Worm (Caenorhabditis elegans) whole organism, dauer: ENCODE data around the gene M01H9.5.

Experiments used
- unc-62 ChIP-seq: sonication (generic microtip); optimal IDR thresholded peaks from 2 replicates; lab custom pipeline; 2017; ENCODE audit warnings: missing biosample characterization, missing genetic modification reagents, missing genetic modification characterization

The M01H9.5 gene

DNA sequence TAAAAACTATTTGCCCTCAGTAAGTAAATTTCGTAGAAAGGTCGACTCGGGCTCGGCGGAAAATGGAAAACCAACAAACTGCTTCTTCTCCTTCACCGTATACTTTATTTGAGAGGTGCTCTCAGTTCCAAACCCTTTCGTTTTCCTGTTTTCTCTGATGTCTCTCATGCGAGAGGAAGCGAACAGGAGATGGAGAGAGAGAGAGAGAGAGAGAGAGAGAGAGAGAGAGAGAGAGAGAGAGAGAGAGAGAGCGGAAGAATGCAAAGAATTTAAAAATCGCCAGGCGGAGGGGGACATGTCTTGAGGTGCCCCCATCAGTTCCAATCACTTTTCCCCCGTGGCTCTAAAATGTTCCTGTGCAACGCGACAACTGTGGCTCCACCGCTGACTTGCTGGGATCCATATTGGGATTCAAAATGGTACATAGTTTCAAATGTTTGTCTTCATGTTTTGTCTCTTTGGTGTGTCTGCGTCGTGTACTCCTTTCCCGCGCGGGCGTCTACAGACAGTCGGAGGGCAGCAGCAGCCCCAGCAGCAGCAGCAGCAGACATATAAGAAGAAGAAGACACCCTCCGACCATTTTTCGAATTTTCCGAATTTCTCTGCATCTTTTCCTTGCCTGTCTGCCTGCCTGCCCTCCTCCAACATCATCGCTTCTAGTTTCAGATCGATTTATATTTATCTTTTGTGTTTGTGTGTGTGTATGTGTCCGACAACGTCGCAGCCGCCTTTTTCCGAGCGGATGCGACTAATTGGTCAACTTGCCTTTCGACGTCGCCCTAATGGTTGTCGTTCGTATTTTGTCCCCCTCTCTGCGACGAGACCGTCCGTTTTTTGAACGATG lies 10.7 kb upstream of the M01H9.5 start, which contains the start of gene R08C7.11:
R08C7.11 (minus strand) TSS at position 608 of the 844 bp plus-strand sequence.
- TF ChIP-seq unc-62 = no peak

DNA sequence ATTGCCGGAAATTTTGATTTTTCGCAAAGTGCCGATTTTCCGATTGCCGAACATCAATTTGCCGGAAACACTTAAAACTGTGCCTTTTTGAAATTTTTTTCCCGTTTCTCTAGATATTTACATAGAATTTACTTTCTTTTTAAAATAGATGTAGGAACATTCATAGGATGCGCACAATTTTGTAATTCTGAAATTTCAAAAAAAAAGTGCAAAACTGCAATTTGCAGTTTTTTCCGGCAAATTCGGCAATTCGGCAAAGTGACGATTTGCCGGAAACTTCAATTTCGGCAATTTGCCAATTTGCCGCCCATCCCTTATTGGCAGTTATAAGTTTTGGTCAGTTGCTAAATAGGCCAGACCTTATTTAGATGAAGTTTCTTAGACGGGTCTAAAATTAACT lies 8.6 kb upstream of the M01H9.5 start:
- no peak for TF ChIP-seq unc-62

ce11 chrIV:4459342-4459741 lies 5.9 kb upstream of the M01H9.5 start:
- TF ChIP-seq unc-62 = no peak

DNA sequence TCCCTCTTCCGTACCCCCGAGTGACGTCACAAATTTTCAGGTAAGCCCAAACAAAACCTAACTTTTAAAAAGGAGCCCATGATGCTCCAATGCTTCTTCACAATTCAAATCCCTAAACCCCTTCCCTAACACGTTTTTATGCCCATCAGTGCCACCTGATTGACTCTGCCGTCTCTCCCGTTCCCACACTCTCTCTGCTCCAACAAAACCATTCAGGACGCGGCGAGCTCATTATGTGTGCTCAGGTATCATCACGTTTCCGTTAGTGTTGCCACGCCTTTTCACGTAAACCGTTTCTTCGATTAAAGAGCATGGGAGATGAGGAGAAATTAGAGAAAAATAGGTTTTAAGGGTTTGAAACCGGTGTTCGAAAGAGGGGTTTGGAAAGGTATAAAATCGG lies 2.2 kb upstream of the M01H9.5 start, which contains the start of gene M01H9.2:
M01H9.2 (minus strand) TSS at position 101 of the 400 bp plus-strand sequence.
- no peak for TF ChIP-seq unc-62

- TF ChIP-seq unc-62 = no peak
These were observed 2.9 kb downstream of the M01H9.5 start for ce11 chrIV:4468046-4468727.

- TF ChIP-seq unc-62 = no peak
These were observed 3.8 kb downstream of the M01H9.5 start for ce11 chrIV:4469055-4469454.

DNA sequence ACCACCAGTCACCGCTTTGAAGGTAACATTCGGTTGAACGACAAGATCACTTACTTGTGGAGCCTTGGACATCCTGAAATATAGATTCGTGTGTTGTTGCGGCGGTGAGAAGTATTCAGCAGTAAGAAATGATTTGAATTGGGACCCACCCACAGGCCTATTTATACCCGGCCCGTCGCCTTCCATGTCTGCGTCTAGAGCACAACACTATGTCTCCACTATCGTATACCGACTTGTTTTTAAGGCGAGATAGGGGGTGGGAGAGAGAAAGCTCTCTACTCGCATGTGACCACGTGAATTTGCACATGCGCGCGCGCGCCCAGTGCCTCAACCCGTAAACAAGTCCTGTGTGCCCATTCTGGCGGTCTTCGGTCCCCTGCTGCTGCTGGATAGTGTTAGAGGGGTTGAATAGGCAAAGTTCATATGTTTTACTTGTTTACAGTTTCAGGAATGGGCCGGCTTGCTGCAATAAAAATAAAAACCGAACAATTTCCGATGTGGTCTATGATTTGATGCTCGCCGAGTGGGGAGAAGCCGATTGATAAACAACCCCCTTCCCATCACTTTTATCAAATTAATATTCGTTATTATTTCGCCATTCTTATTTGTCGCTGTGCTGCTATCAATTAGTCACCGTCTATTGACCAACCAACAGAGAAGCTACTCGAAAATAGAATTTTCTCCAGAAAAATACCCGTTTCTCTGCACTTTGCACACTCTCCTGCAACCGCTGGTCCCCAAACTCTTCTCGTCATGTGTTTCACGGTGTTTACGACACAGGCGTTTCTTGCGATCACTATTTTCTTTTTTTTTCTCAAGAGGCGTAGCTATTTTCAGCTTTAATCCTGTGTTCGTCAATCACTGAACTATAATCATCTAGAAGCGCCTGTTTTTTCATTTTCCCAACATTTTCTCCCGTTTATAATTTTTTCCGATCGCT lies 4.8 kb downstream of the M01H9.5 start:
- no peak for TF ChIP-seq unc-62

DNA sequence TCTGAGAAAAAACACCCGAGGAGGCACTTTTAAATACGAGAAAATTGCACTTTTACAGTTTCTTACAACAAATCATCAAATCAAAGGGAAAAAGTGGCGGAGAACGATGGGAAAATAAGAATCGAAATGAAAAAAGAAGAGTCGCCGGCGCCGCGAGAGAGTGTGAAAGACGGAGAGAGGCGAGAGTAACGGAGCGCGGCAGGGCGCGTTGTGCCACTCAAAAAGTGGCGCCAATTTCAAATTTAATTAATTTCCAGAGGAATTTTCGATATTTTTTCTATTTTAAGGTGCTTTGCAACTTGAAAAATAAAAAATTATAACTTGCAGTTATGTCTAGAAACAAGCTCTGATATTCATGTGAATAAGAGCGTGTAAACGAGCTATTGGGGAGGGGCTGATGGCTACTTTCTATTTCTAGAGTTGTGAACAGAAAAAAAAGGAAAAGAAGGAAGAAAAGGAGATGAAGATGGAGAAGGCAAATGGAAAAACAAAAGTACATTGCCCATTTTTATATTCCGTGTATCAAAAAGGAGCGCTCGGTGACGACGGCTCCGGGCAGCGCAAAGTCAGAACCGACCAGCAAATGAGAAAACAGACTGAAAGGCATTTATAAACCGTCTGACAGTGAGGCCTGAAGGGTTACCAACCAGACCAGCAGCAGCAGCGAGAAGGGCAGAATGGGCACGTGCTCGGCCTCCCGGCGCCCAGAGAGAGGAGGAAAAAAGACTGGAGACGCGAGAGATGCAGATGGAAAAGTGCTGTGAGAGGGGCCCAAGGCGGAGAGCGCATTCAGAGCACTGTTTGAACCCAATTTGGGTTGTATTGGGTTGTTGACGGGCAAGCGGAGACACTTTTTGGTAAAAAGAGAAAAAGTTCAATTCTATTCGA lies 5.8 kb downstream of the M01H9.5 start:
- TF ChIP-seq unc-62 = no peak

DNA sequence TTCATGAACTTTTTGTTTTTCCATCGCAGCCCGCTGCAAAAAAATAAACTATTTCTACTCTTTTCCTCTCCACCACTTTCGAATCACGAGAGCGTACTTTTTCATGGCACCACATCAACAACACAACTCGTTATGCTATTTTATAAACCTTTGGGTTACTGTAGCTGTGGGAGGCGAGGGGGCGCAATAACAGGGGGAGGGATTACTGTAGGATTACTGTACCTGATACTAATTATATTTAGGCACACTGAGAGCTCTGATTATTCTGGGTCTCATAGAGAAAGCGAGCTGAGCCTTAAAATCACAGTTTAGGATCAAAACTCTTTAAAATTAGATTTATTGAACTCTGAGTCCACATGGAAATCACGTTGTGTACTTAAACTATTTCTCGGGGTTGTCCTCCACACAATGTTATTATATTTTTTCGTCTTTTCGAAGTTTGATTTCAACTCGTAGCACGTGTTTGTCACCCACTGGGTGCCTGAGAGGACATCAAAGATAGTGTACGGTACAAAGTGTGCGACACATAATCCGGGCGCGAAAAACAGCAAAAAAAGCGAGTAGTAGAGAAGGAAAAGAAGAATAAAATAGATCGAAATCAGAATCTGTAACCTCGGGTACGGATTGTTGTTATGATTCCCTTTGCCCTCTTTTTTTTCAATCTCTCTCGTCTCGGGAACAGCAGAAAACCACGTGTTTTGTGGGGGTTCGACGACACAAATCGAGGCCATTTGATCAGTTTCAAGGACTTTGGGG lies 7.3 kb downstream of the M01H9.5 start:
- no peak for TF ChIP-seq unc-62

DNA sequence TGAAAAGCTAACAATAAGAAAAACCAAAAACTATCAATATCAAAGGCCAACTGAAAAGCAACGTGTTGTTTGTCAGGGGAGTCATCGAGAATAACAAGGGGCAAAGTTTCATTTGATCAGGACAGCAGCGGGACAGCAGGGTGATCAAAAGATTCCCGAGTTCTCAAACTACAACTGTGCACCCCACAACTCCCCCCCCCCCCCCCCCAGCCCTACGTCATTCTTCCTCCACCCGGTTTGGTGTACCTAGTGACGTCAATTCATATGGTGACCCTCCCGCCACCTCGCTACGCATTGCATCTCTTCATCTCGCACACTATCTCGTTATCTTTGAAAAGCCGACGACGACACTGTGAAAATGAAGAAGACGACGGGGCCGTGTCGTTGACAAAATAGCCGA lies 8.5 kb downstream of the M01H9.5 start:
- no peak for TF ChIP-seq unc-62

ce11 chrIV:4475362-4476086 lies 10.2 kb downstream of the M01H9.5 start:
- no peak for TF ChIP-seq unc-62

DNA sequence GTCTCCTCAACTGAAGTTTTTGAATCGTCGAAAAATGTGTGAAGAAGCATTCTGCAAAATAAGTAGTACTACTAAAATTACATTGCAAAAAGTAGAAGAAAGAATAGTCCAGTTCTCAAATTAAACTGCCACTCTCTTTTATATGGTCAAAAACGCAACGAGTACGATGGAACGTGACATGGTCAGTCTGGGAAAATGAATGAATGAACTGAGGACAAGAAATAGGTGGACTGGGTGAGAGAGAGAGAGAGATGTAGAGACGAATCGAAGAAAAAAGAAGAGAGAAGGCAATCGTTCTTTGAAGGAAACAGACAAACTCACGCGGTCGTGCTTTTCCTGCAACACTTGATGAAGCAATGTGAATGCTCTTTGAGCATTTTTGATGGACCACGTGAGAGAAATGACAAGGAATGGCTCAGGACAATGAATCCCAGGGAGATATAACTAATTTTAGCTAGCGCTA lies 11.8 kb downstream of the M01H9.5 start, which contains the start of gene M01H9.3:
M01H9.3 (minus strand) TSS at position 51 of the 463 bp plus-strand sequence.
- no peak for TF ChIP-seq unc-62

- no peak for TF ChIP-seq unc-62
These were observed 13.3 kb downstream of the M01H9.5 start for ce11 chrIV:4478612-4479011.

ce11 chrIV:4480027-4480426 lies 14.7 kb downstream of the M01H9.5 start, which contains the start of gene M01H9.10:
M01H9.10 (minus strand) TSS chrIV:4480127.
- TF ChIP-seq unc-62 = no peak
